Fruit fly (Drosophila melanogaster) whole organism, embryonic: ENCODE data around the gene ETHR.
A peak's percentile ranks its signal among the peaks of the same experiment; 100 is the strongest.

Experiments
- Atf-2 ChIP-seq: fragments of 200-800 bp; sonication (Bioruptor generic); optimal IDR thresholded peaks from 2 replicates; lab custom pipeline; 2016; ENCODE audit warnings: missing biosample characterization, missing genetic modification characterization
- B-H1 ChIP-seq: fragments of 200-800 bp; sonication (Bioruptor generic); IDR thresholded peaks from 3 replicates; pipeline ENCODE4 v1.3.6; 2022; ENCODE audit warnings: missing biosample characterization, missing genetic modification characterization
- BEAF-32 ChIP-seq: fragments of 200-800 bp; sonication (Bioruptor generic); optimal IDR thresholded peaks from 3 replicates; lab custom pipeline; 2017; ENCODE audit warnings: missing biosample characterization, missing genetic modification characterization, mild to moderate bottlenecking, moderate library complexity, missing genetic modification reagents
- CG10366 ChIP-seq: fragments of 200-800 bp; sonication (Bioruptor generic); IDR thresholded peaks from 2 replicates; pipeline ENCODE4 v1.3.6; 2022; ENCODE audit warnings: missing biosample characterization, missing genetic modification characterization
- CG10979 ChIP-seq: fragments of 200-800 bp; sonication (Bioruptor generic); optimal IDR thresholded peaks from 2 replicates; lab custom pipeline; 2018; ENCODE audit warnings: missing biosample characterization, mild to moderate bottlenecking, missing genetic modification characterization, moderate library complexity
- CG13296 ChIP-seq: fragments of 200-800 bp; sonication (Bioruptor generic); optimal IDR thresholded peaks from 3 replicates; lab custom pipeline; 2018; ENCODE audit warnings: missing biosample characterization, mild to moderate bottlenecking, missing genetic modification characterization
- CG13624 ChIP-seq: fragments of 200-800 bp; sonication (Bioruptor generic); optimal IDR thresholded peaks from 2 replicates; lab custom pipeline; 2016; ENCODE audit warnings: missing biosample characterization, missing genetic modification characterization
- CG17359 ChIP-seq: fragments of 200-800 bp; sonication (Bioruptor generic); optimal IDR thresholded peaks from 3 replicates; lab custom pipeline; 2018; ENCODE audit warnings: missing biosample characterization, mild to moderate bottlenecking, missing genetic modification characterization, moderate library complexity
- CG17385 ChIP-seq: fragments of 200-800 bp; sonication (Bioruptor generic); optimal IDR thresholded peaks from 3 replicates; lab custom pipeline; 2018; ENCODE audit warnings: missing biosample characterization, mild to moderate bottlenecking, missing genetic modification characterization
- CG17568 ChIP-seq: fragments of 200-800 bp; sonication (Bioruptor generic); optimal IDR thresholded peaks from 2 replicates; lab custom pipeline; 2018; ENCODE audit warnings: missing biosample characterization, mild to moderate bottlenecking, missing genetic modification characterization, moderate library complexity
- CG1792 ChIP-seq: fragments of 200-800 bp; sonication (Bioruptor generic); optimal IDR thresholded peaks from 2 replicates; lab custom pipeline; 2016; ENCODE audit warnings: missing biosample characterization, missing genetic modification characterization
- CG31224 ChIP-seq: fragments of 200-800 bp; sonication (Bioruptor generic); IDR thresholded peaks from 2 replicates; pipeline ENCODE4 v1.3.6; 2022; ENCODE audit warnings: missing biosample characterization, missing genetic modification characterization
- CG31365 ChIP-seq: fragments of 200-800 bp; sonication (Bioruptor generic); optimal IDR thresholded peaks from 2 replicates; lab custom pipeline; 2018; ENCODE audit warnings: missing biosample characterization, mild to moderate bottlenecking, missing genetic modification characterization
- CG32767 ChIP-seq: fragments of 200-800 bp; sonication (Bioruptor generic); IDR thresholded peaks from 2 replicates; pipeline ENCODE4 v1.3.6; 2022; ENCODE audit warnings: missing biosample characterization, missing genetic modification characterization
- CG33557 ChIP-seq: fragments of 200-800 bp; sonication (Bioruptor generic); optimal IDR thresholded peaks from 2 replicates; lab custom pipeline; 2019; ENCODE audit warnings: missing biosample characterization, mild to moderate bottlenecking, missing genetic modification characterization, moderate library complexity
- CG43689 ChIP-seq: fragments of 200-800 bp; sonication (Bioruptor generic); IDR thresholded peaks from 2 replicates; pipeline ENCODE4 v1.3.6; 2022; ENCODE audit warnings: missing biosample characterization, missing genetic modification characterization
- CG4707 ChIP-seq: fragments of 200-800 bp; sonication (Bioruptor generic); optimal IDR thresholded peaks from 2 replicates; lab custom pipeline; 2018; ENCODE audit warnings: missing biosample characterization, mild to moderate bottlenecking, missing genetic modification characterization, moderate library complexity
- CG4820 ChIP-seq: fragments of 200-800 bp; sonication (Bioruptor generic); optimal IDR thresholded peaks from 3 replicates; lab custom pipeline; 2016; ENCODE audit warnings: missing biosample characterization, missing genetic modification characterization
- CG6791 ChIP-seq: fragments of 200-800 bp; sonication (Bioruptor generic); IDR thresholded peaks from 3 replicates; pipeline ENCODE4 v1.3.6; 2022; ENCODE audit warnings: missing biosample characterization, missing genetic modification characterization; ENCODE audit not compliant: partially characterized antibody
- CG7987 ChIP-seq: fragments of 200-800 bp; sonication (Bioruptor generic); optimal IDR thresholded peaks from 2 replicates; lab custom pipeline; 2018; ENCODE audit warnings: missing biosample characterization, mild to moderate bottlenecking, missing genetic modification characterization, moderate library complexity
- CG8089 ChIP-seq: fragments of 200-800 bp; sonication (Bioruptor generic); optimal IDR thresholded peaks from 3 replicates; lab custom pipeline; 2016; ENCODE audit warnings: missing biosample characterization, missing genetic modification characterization
- CG9437 ChIP-seq: fragments of 200-800 bp; sonication (Bioruptor generic); optimal IDR thresholded peaks from 2 replicates; lab custom pipeline; 2018; ENCODE audit warnings: missing biosample characterization, mild to moderate bottlenecking, missing genetic modification characterization
- CG9797 ChIP-seq: fragments of 200-800 bp; sonication (Bioruptor generic); optimal IDR thresholded peaks from 3 replicates; lab custom pipeline; 2018; ENCODE audit warnings: missing biosample characterization, mild to moderate bottlenecking, missing genetic modification characterization
- CkIIα-i1 ChIP-seq: fragments of 200-800 bp; sonication (Bioruptor generic); IDR thresholded peaks from 2 replicates; pipeline ENCODE4 v1.3.6; 2022; ENCODE audit warnings: missing biosample characterization, missing genetic modification characterization
- D19A ChIP-seq: fragments of 200-800 bp; optimal IDR thresholded peaks from 3 replicates; lab custom pipeline; 2019; ENCODE audit warnings: missing biosample characterization, mild to moderate bottlenecking, missing genetic modification characterization, moderate library complexity
- Dp ChIP-seq: fragments of 200-800 bp; sonication (Bioruptor generic); optimal IDR thresholded peaks from 2 replicates; lab custom pipeline; 2018; ENCODE audit warnings: missing biosample characterization, mild to moderate bottlenecking, missing genetic modification characterization, moderate library complexity
- Hey ChIP-seq: fragments of 200-800 bp; sonication (Bioruptor generic); optimal IDR thresholded peaks from 3 replicates; lab custom pipeline; 2018; ENCODE audit warnings: missing biosample characterization, mild to moderate bottlenecking, missing genetic modification characterization
- NFAT ChIP-seq: fragments of 200-800 bp; sonication (Bioruptor generic); IDR thresholded peaks from 2 replicates; pipeline ENCODE4 v1.3.6; 2022; ENCODE audit warnings: missing biosample characterization, missing genetic modification characterization
- NK7.1 ChIP-seq: fragments of 200-800 bp; sonication (Bioruptor generic); optimal IDR thresholded peaks from 3 replicates; lab custom pipeline; 2016; ENCODE audit warnings: missing biosample characterization, missing genetic modification characterization
- Oli ChIP-seq: fragments of 200-800 bp; sonication (Bioruptor generic); optimal IDR thresholded peaks from 2 replicates; lab custom pipeline; 2018; ENCODE audit warnings: missing biosample characterization, mild to moderate bottlenecking, missing genetic modification characterization, moderate library complexity
- Poxn ChIP-seq: fragments of 200-800 bp; sonication (Bioruptor generic); IDR thresholded peaks from 2 replicates; pipeline ENCODE4 v1.3.6; 2022; ENCODE audit warnings: missing biosample characterization, missing genetic modification characterization
- Tbp ChIP-seq: fragments of >200 bp; optimal IDR thresholded peaks from 2 replicates; lab custom pipeline; 2018; ENCODE audit warnings: missing biosample characterization, missing genetic modification characterization
- abd-A ChIP-seq: fragments of 200-800 bp; sonication (Bioruptor generic); optimal IDR thresholded peaks from 3 replicates; lab custom pipeline; 2019; ENCODE audit warnings: missing biosample characterization, mild to moderate bottlenecking, missing genetic modification characterization, moderate library complexity
- btn ChIP-seq: fragments of 200-800 bp; sonication (Bioruptor generic); optimal IDR thresholded peaks from 2 replicates; lab custom pipeline; 2016; ENCODE audit warnings: missing biosample characterization, missing genetic modification characterization
- da ChIP-seq: fragments of 200-800 bp; sonication (Bioruptor generic); optimal IDR thresholded peaks from 2 replicates; lab custom pipeline; 2016; ENCODE audit warnings: missing biosample characterization, missing genetic modification characterization
- danr ChIP-seq: fragments of 200-800 bp; sonication (Bioruptor generic); IDR thresholded peaks from 2 replicates; pipeline ENCODE4 v1.3.6; 2022; ENCODE audit warnings: missing biosample characterization, missing genetic modification characterization
- dmrt99B ChIP-seq: fragments of 200-800 bp; sonication (Bioruptor generic); optimal IDR thresholded peaks from 2 replicates; lab custom pipeline; 2018; ENCODE audit warnings: missing biosample characterization, mild to moderate bottlenecking, missing genetic modification characterization, moderate library complexity
- ftz-f1 ChIP-seq: fragments of 200-800 bp; sonication (Bioruptor generic); optimal IDR thresholded peaks from 2 replicates; lab custom pipeline; 2016; ENCODE audit warnings: missing biosample characterization, missing genetic modification characterization
- gcm ChIP-seq: fragments of 200-800 bp; sonication (Bioruptor generic); optimal IDR thresholded peaks from 2 replicates; lab custom pipeline; 2019; ENCODE audit warnings: missing biosample characterization, mild to moderate bottlenecking, missing genetic modification characterization, moderate library complexity
- gem ChIP-seq: fragments of 200-800 bp; sonication (Bioruptor generic); optimal IDR thresholded peaks from 2 replicates; lab custom pipeline; 2019; ENCODE audit warnings: missing biosample characterization, mild to moderate bottlenecking, missing genetic modification characterization, moderate library complexity
- grau ChIP-seq: fragments of 200-800 bp; optimal IDR thresholded peaks from 3 replicates; lab custom pipeline; 2019; ENCODE audit warnings: missing biosample characterization, mild to moderate bottlenecking, missing genetic modification characterization, moderate library complexity
- jigr1 ChIP-seq: fragments of 200-800 bp; sonication (Bioruptor generic); IDR thresholded peaks from 3 replicates; pipeline ENCODE4 v1.3.6; 2022; ENCODE audit warnings: missing biosample characterization, missing genetic modification characterization
- knrl ChIP-seq: fragments of 200-800 bp; sonication (Bioruptor generic); IDR thresholded peaks from 3 replicates; pipeline ENCODE4 v1.3.6; 2022; ENCODE audit warnings: missing biosample characterization, missing genetic modification characterization; ENCODE audit not compliant: partially characterized antibody
- lmd ChIP-seq: fragments of 200-800 bp; sonication (Bioruptor generic); IDR thresholded peaks from 2 replicates; pipeline ENCODE4 v1.3.6; 2022; ENCODE audit warnings: missing biosample characterization, missing genetic modification characterization
- luna ChIP-seq: fragments of 200-800 bp; sonication (Bioruptor generic); optimal IDR thresholded peaks from 2 replicates; lab custom pipeline; 2016; ENCODE audit warnings: missing biosample characterization, missing genetic modification characterization
- maf-S ChIP-seq: fragments of 200-800 bp; sonication (Bioruptor generic); optimal IDR thresholded peaks from 2 replicates; lab custom pipeline; 2016; ENCODE audit warnings: missing biosample characterization, missing genetic modification characterization
- pb ChIP-seq: fragments of 200-800 bp; sonication (Bioruptor generic); optimal IDR thresholded peaks from 3 replicates; lab custom pipeline; 2016; ENCODE audit warnings: missing biosample characterization, missing genetic modification characterization
- pros ChIP-seq: fragments of 200-800 bp; sonication (Bioruptor generic); optimal IDR thresholded peaks from 3 replicates; lab custom pipeline; 2019; ENCODE audit warnings: missing biosample characterization, mild to moderate bottlenecking, missing genetic modification characterization, moderate library complexity
- scrt ChIP-seq: fragments of 200-800 bp; sonication (Bioruptor generic); optimal IDR thresholded peaks from 2 replicates; lab custom pipeline; 2018; ENCODE audit warnings: missing biosample characterization, mild to moderate bottlenecking, missing genetic modification characterization, moderate library complexity
- ttk ChIP-seq: fragments of 200-800 bp; sonication (Bioruptor generic); IDR thresholded peaks from 2 replicates; pipeline ENCODE4 v2.1.2; 2022; ENCODE audit warnings: missing biosample characterization, missing genetic modification characterization
- tup ChIP-seq: fragments of 200-800 bp; sonication (Bioruptor generic); optimal IDR thresholded peaks from 2 replicates; lab custom pipeline; 2016; ENCODE audit warnings: missing biosample characterization, mild to moderate bottlenecking, missing genetic modification characterization, moderate library complexity
- wdn ChIP-seq: fragments of 200-800 bp; sonication (Bioruptor generic); IDR thresholded peaks from 2 replicates; pipeline ENCODE4 v1.3.6; 2022; ENCODE audit warnings: missing biosample characterization, missing genetic modification characterization

Gene ETHR

dm6 chr3R:21199953-21200368 lies 46.9 kb upstream of the ETHR start:
- TF ChIP-seq pb (GFP tag; lab: Kevin White, UChicago) (peak; percentile 16), grau (tag; lab: Kevin White, UChicago) (peak; percentile 40), CG31224 (GFP tag; lab: Robert Waterston, UW) (no peak), CG4820 (GFP tag; lab: Kevin White, UChicago) (peak; percentile 10), Poxn (GFP tag; lab: Robert Waterston, UW) (no peak), lmd (GFP tag; lab: Robert Waterston, UW) (peak; percentile 42; the same call in 1 of the 2 replicates), CG10366 (GFP tag; lab: Robert Waterston, UW) (peak; percentile 45), CG17385 (GFP tag; lab: Kevin White, UChicago) (peak; percentile 34), CG43689 (GFP tag; lab: Robert Waterston, UW) (no peak), NK7.1 (GFP tag; lab: Kevin White, UChicago) (no peak), B-H1 (GFP tag; lab: Robert Waterston, UW) (no peak; the same call in 2 of the 3 replicates), D19A (tag; lab: Kevin White, UChicago) (peak; percentile 2), Dp (GFP tag; lab: Kevin White, UChicago) (no peak), Tbp (no peak), tup (no peak), CG17568 (GFP tag; lab: Kevin White, UChicago) (no peak), da (GFP tag; lab: Kevin White, UChicago) (no peak), CG17359 (tag; lab: Kevin White, UChicago) (no peak), CG9797 (no peak), CG1792 (GFP tag; lab: Kevin White, UChicago) (no peak), ftz-f1 (peak; percentile 33), CG13296 (GFP tag; lab: Kevin White, UChicago) (no peak), CG6791 (no peak), btn (GFP tag; lab: Kevin White, UChicago) (no peak), Oli (tag; lab: Kevin White, UChicago) (peak; percentile 62), abd-A (no peak), NFAT (no peak), CG7987 (no peak), Atf-2 (GFP tag; lab: Kevin White, UChicago) (peak; percentile 8), CkIIα-i1 (GFP tag; lab: Robert Waterston, UW) (no peak), gem (tag; lab: Kevin White, UChicago) (peak; percentile 56), knrl (GFP tag; lab: Robert Waterston, UW) (no peak), Hey (no peak), CG31365 (tag; lab: Kevin White, UChicago) (no peak), CG32767 (GFP tag; lab: Robert Waterston, UW) (no peak), CG33557 (GFP tag; lab: Kevin White, UChicago) (no peak), gcm (GFP tag; lab: Kevin White, UChicago) (no peak), ttk (GFP tag; lab: Robert Waterston, UW) (no peak), jigr1 (GFP tag; lab: Robert Waterston, UW) (no peak), CG10979 (tag; lab: Kevin White, UChicago) (peak; percentile 31), pros (no peak), CG8089 (GFP tag; lab: Kevin White, UChicago) (no peak), CG4707 (GFP tag; lab: Kevin White, UChicago) (no peak), scrt (GFP tag; lab: Kevin White, UChicago) (no peak), maf-S (GFP tag; lab: Kevin White, UChicago) (no peak), BEAF-32 (no peak), wdn (GFP tag; lab: Robert Waterston, UW) (no peak), CG13624 (GFP tag; lab: Kevin White, UChicago) (no peak), CG9437 (GFP tag; lab: Kevin White, UChicago) (peak; percentile 41), dmrt99B (tag; lab: Kevin White, UChicago) (no peak), luna (GFP tag; lab: Kevin White, UChicago) (no peak), danr (no peak)
